Worm (Caenorhabditis elegans): ENCODE data around the gene T06E8.8.
A peak's percentile ranks its signal among the peaks of the same experiment; 100 is the strongest.

Gene T06E8.8

DNA sequence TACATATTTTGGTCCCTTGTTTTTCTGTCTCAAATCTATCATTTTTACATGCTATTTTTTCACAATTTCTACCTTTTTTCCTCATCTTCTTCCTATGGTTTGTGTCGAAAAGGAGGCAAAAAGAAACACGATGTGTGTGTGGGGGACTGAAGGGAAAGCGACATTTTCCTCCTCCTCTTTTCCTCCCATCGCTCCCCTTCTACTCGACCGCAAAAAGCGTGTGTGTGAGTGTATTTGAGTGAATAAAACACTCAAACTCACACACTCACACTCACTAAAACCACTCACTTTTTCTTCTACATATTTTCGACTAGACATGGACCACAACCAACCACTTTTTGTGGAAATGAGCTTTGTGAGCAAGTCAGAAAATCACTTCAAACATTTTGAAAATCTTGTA lies 2.1 kb upstream of the T06E8.8 start:
- TF ChIP-seq zip-8 (tag; optimal IDR thresholded peaks at IDR 0.05) (no peak), sptf-1 (tag; optimal IDR thresholded peaks at IDR 0.05) (peak; percentile 63)

DNA sequence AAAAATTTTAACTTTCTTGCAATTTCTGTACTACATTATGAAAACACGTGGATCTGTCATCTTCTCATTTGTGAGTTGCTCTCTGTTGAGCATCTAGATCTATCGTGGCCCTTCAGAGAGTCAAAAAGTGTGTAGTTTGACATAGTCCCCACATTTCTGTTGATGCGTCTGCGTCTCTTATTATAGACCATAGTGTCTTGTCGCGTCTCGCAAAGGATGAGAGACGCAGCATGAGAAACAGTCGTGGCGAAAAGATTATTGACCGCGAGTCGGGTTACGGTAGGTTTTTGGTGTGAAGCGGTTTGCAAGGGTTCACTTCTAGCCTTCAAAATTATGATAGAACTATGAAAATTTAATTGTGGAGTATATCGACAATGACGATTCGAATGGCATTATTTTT lies 1.3 kb upstream of the T06E8.8 start:
- TF ChIP-seq lin-13 (tag; optimal IDR thresholded peaks at IDR 0.05): peak; percentile 45
- TF ChIP-seq hlh-1 (tag; optimal IDR thresholded peaks at IDR 0.05): peak; percentile 28
- TF ChIP-seq nhr-237 (tag; optimal IDR thresholded peaks at IDR 0.05): peak; percentile 52
- no peak for TF ChIP-seq lin-32 (GFP tag; optimal IDR thresholded peaks at IDR 0.05)
- TF ChIP-seq ham-2 (GFP tag; optimal IDR thresholded peaks at IDR 0.05): no peak
- no peak for TF ChIP-seq sptf-1 (tag; optimal IDR thresholded peaks at IDR 0.05)
- peak; percentile 77 for TF ChIP-seq pha-4 (tag; optimal IDR thresholded peaks at IDR 0.05)
- TF ChIP-seq drap-1 (GFP tag; optimal IDR thresholded peaks at IDR 0.05): no peak
- peak; percentile 77 for TF ChIP-seq ces-1 (GFP tag; optimal IDR thresholded peaks at IDR 0.05)
- TF ChIP-seq unc-62 (GFP tag; optimal IDR thresholded peaks at IDR 0.05): peak; percentile 71
- TF ChIP-seq M03D4.4 (tag; optimal IDR thresholded peaks at IDR 0.05): no peak
- TF ChIP-seq cnd-1 (tag; optimal IDR thresholded peaks at IDR 0.05): no peak
- TF ChIP-seq mep-1 (tag; optimal IDR thresholded peaks at IDR 0.05): peak; percentile 51
- TF ChIP-seq ceh-39 (tag; optimal IDR thresholded peaks at IDR 0.05): peak; percentile 3
- TF ChIP-seq bed-3 (GFP tag; optimal IDR thresholded peaks at IDR 0.05): no peak
- no peak for TF ChIP-seq blmp-1 (tag; optimal IDR thresholded peaks at IDR 0.05)
- peak; percentile 0 for TF ChIP-seq nhr-2 (tag; optimal IDR thresholded peaks at IDR 0.05)
- peak; percentile 95 for TF ChIP-seq lsy-2 (tag; optimal IDR thresholded peaks at IDR 0.05)

DNA sequence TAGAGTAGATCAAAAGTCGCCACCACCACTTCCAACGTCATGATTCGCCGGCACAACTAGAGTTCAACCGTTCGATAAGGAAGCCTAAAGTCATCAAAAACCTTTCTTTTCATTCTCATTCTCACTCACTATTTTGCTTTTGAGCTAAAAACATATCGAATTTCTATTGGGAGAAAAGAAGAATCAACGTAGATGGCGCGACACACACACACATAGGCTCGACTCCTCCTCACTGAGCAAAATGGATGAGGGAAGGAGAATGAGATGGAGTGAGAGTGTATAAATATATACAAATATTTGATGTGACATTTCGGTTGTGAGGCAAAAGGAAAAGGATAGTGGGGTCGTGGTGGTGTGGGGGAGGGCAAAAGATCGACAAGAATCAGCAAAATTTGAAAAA lies 1.2 kb downstream of the T06E8.8 start:
- TF ChIP-seq nhr-76 (tag; optimal IDR thresholded peaks at IDR 0.05) (no peak), ces-1 (GFP tag; optimal IDR thresholded peaks at IDR 0.05) (no peak), M03D4.4 (tag; optimal IDR thresholded peaks at IDR 0.05) (no peak), ceh-83 (GFP tag; optimal IDR thresholded peaks at IDR 0.05) (no peak), nhr-2 (tag; optimal IDR thresholded peaks at IDR 0.05) (no peak), sptf-1 (tag; optimal IDR thresholded peaks at IDR 0.05) (no peak), unc-120 (tag; optimal IDR thresholded peaks at IDR 0.05; ENCODE audit: poor library complexity, severe bottlenecking) (no peak), mab-5 (tag; optimal IDR thresholded peaks at IDR 0.05) (no peak), lin-32 (GFP tag; optimal IDR thresholded peaks at IDR 0.05) (no peak), nhr-237 (tag; optimal IDR thresholded peaks at IDR 0.05) (no peak), zip-8 (tag; optimal IDR thresholded peaks at IDR 0.05) (no peak), ceh-39 (tag; optimal IDR thresholded peaks at IDR 0.05) (no peak), bed-3 (GFP tag; optimal IDR thresholded peaks at IDR 0.05) (no peak), ztf-11 (tag; optimal IDR thresholded peaks at IDR 0.05) (no peak), unc-62 (GFP tag; optimal IDR thresholded peaks at IDR 0.05) (no peak), flh-1 (GFP tag; optimal IDR thresholded peaks at IDR 0.05) (no peak), ceh-43 (GFP tag; optimal IDR thresholded peaks at IDR 0.05) (no peak), elt-3 (tag; optimal IDR thresholded peaks at IDR 0.05) (no peak), mls-2 (tag; optimal IDR thresholded peaks at IDR 0.05) (no peak)

DNA sequence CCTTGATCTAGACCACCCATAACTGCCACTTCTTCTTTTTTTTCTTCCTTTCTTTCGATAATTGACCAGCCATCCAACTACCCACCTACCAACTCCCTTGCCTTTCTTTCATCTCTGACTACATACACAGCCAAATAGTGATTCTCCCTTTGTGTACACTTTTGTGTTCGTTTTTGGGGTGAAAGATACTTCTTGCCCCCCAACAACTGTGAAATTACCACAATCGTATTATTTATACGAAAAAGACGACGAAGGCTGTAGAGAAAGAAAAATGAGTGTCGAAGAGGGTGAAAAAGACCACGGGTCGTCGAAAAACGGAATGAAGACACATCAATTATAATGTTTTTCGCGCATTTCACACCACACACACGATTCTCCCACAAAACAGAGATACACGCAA lies 3.0 kb downstream of the T06E8.8 start:
- no peak for TF ChIP-seq elt-3 (tag; optimal IDR thresholded peaks at IDR 0.05)
- TF ChIP-seq ces-1 (GFP tag; optimal IDR thresholded peaks at IDR 0.05): peak; percentile 10

DNA sequence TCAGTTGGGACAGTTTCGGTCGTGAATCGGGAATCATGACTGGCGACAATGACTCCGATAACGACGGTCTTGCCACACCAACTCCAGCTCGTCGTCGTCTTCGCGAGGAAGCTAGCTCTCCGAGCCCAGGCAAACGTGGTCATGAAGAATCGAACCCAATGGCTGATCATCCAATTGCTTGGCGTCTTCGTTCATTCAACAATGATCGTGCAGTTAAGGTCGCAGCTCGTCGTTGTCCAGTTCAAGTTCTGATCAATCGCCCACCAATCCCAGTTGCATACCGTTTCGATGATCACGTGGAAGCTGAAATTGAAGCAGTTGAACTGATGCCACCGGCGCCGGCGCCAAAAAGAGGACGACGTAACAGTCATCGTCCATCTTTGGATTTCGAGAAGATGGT lies 3.6 kb downstream of the T06E8.8 start:
- no peak for TF ChIP-seq zip-8 (tag; optimal IDR thresholded peaks at IDR 0.05)
- TF ChIP-seq blmp-1 (tag; optimal IDR thresholded peaks at IDR 0.05): no peak
- no peak for TF ChIP-seq mls-2 (tag; optimal IDR thresholded peaks at IDR 0.05)
- no peak for TF ChIP-seq pha-4 (tag; optimal IDR thresholded peaks at IDR 0.05)
- TF ChIP-seq nhr-237 (tag; optimal IDR thresholded peaks at IDR 0.05): no peak
- TF ChIP-seq sptf-1 (tag; optimal IDR thresholded peaks at IDR 0.05): no peak
- no peak for TF ChIP-seq drap-1 (GFP tag; optimal IDR thresholded peaks at IDR 0.05)
- no peak for TF ChIP-seq tbx-8 (GFP tag; optimal IDR thresholded peaks at IDR 0.05)
- TF ChIP-seq ces-1 (GFP tag; optimal IDR thresholded peaks at IDR 0.05): no peak
- no peak for TF ChIP-seq ztf-11 (tag; optimal IDR thresholded peaks at IDR 0.05)
- TF ChIP-seq nhr-28 (tag; optimal IDR thresholded peaks at IDR 0.05): no peak

DNA sequence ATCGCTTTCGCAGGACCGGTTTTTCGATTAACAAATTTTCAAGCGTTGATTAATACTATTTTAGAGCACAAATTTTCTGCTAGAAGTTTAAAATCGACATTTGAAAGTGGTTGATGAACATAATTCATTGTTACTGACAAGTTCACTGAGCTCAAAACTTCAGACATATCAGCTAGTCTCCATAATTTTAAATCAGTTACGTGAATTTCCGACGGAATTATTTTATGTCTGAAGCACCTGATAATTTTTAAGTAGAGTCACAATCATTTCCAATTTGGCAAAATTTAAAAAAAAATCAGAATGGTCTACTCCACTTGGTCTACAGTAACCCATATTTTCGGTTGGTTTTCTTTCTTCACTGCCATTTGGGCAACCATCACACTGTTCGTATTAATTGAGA lies 8.3 kb downstream of the T06E8.8 start, which contains the start of gene str-118:
Gene str-118, plus strand, starts transcription at position 301 of the 400 bp plus-strand sequence.
- TF ChIP-seq ham-2 (GFP tag; optimal IDR thresholded peaks at IDR 0.05) (no peak), ces-1 (GFP tag; optimal IDR thresholded peaks at IDR 0.05) (no peak), bed-3 (GFP tag; optimal IDR thresholded peaks at IDR 0.05) (no peak), ceh-43 (GFP tag; optimal IDR thresholded peaks at IDR 0.05) (no peak), nhr-28 (tag; optimal IDR thresholded peaks at IDR 0.05) (no peak), lsy-2 (tag; optimal IDR thresholded peaks at IDR 0.05) (no peak), nhr-237 (tag; optimal IDR thresholded peaks at IDR 0.05) (no peak), unc-62 (GFP tag; optimal IDR thresholded peaks at IDR 0.05) (no peak), nhr-2 (tag; optimal IDR thresholded peaks at IDR 0.05) (no peak), sptf-1 (tag; optimal IDR thresholded peaks at IDR 0.05) (no peak), unc-120 (tag; optimal IDR thresholded peaks at IDR 0.05; ENCODE audit: poor library complexity, severe bottlenecking) (no peak)

Measured in whole organism, mixed stage, embryonic.